Fruit fly (Drosophila melanogaster) whole organism, wandering third instar larva: Measurements from ENCODE around the gene Ca-beta.

Experiments used
- CG32264 ChIP-seq: fragments of 200-800 bp; sonication (Bioruptor generic); optimal IDR thresholded peaks from 2 replicates; lab custom pipeline; 2016; ENCODE audit warnings: missing biosample characterization, missing genetic modification characterization
- Myc ChIP-seq: fragments of >200 bp; optimal IDR thresholded peaks from 2 replicates; lab custom pipeline; 2017
- psq ChIP-seq: fragments of 200-800 bp; sonication (Bioruptor generic); optimal IDR thresholded peaks from 3 replicates; lab custom pipeline; 2017; ENCODE audit warnings: missing biosample characterization, mild to moderate bottlenecking, missing genetic modification characterization, moderate library complexity

- TF ChIP-seq psq: peak; percentile 95
- TF ChIP-seq CG32264 (GFP tag; lab: Kevin White, UChicago): peak; percentile 88
- no peak for TF ChIP-seq Myc (lab: Kevin White, UChicago)
Observed at dm6 chr2L:11106562-11106962, 96.8 kb downstream of the Ca-beta start, which contains the start of gene Reps.
